Worm (Caenorhabditis elegans): ENCODE data around the gene parn-2.

Gene parn-2

ce11 chrII:12262567-12262966, 6.1 kb upstream of the parn-2 start:
- TF ChIP-seq unc-62 (GFP tag; optimal IDR thresholded peaks at IDR 0.05), result no peak

- no peak for TF ChIP-seq unc-62 (GFP tag; optimal IDR thresholded peaks at IDR 0.05)
Measured at ce11 chrII:12261147-12261821, 4.9 kb upstream of the parn-2 start.

- no peak for TF ChIP-seq unc-62 (GFP tag; optimal IDR thresholded peaks at IDR 0.05)
Measured at ce11 chrII:12260538-12260937, 4.1 kb upstream of the parn-2 start.

- no peak for TF ChIP-seq unc-62 (GFP tag; optimal IDR thresholded peaks at IDR 0.05)
Measured at ce11 chrII:12257095-12257494, 667 bp upstream of the parn-2 start.

- no peak for TF ChIP-seq unc-62 (GFP tag; optimal IDR thresholded peaks at IDR 0.05)
Measured at ce11 chrII:12255545-12256233, 739 bp downstream of the parn-2 start.

ce11 chrII:12249042-12249441, 7.4 kb downstream of the parn-2 start, which contains the start of gene tag-276:
Gene tag-276, minus strand, starts transcription at chrII:12249142.
- no peak for TF ChIP-seq unc-62 (GFP tag; optimal IDR thresholded peaks at IDR 0.05)

ce11 chrII:12242551-12242950, 13.9 kb downstream of the parn-2 start, which contains the start of gene Y57A10A.24:
Gene Y57A10A.24, plus strand, starts transcription at chrII:12242946.
- no peak for TF ChIP-seq unc-62 (GFP tag; optimal IDR thresholded peaks at IDR 0.05)

ce11 chrII:12241792-12242191, 14.6 kb downstream of the parn-2 start:
- no peak for TF ChIP-seq unc-62 (GFP tag; optimal IDR thresholded peaks at IDR 0.05)

- no peak for TF ChIP-seq unc-62 (GFP tag; optimal IDR thresholded peaks at IDR 0.05)
Measured at ce11 chrII:12240088-12240487, 16.3 kb downstream of the parn-2 start, which contains the start of gene txdc-12.1. Gene txdc-12.1, plus strand, starts transcription at chrII:12240388.

- TF ChIP-seq unc-62 (GFP tag; optimal IDR thresholded peaks at IDR 0.05), result no peak
Measured at ce11 chrII:12239449-12239848, 17.0 kb downstream of the parn-2 start.

ce11 chrII:12237555-12237954, 18.9 kb downstream of the parn-2 start:
- TF ChIP-seq unc-62 (GFP tag; optimal IDR thresholded peaks at IDR 0.05), result no peak

- TF ChIP-seq unc-62 (GFP tag; optimal IDR thresholded peaks at IDR 0.05), result no peak
Measured at ce11 chrII:12228005-12228404, 28.4 kb downstream of the parn-2 start, which contains the start of gene sinh-1. Gene sinh-1, plus strand, starts transcription at chrII:12228305.

- no peak for TF ChIP-seq unc-62 (GFP tag; optimal IDR thresholded peaks at IDR 0.05)
Measured at ce11 chrII:12226192-12226591, 30.2 kb downstream of the parn-2 start.

- TF ChIP-seq unc-62 (GFP tag; optimal IDR thresholded peaks at IDR 0.05), result no peak
Measured at ce11 chrII:12224916-12225406, 31.5 kb downstream of the parn-2 start, which contains the start of the genes pqn-87 and rsr-2. Gene pqn-87, minus strand, starts transcription at chrII:12225086. Gene rsr-2, plus strand, starts transcription at chrII:12225356.

ce11 chrII:12222524-12222923, 33.9 kb downstream of the parn-2 start:
- no peak for TF ChIP-seq unc-62 (GFP tag; optimal IDR thresholded peaks at IDR 0.05)

ce11 chrII:12214562-12214961, 41.9 kb downstream of the parn-2 start:
- no peak for TF ChIP-seq unc-62 (GFP tag; optimal IDR thresholded peaks at IDR 0.05)
